Worm (Caenorhabditis elegans) whole organism, L1 larva: ENCODE results near the gene mrpl-16.
"Not testable (repeated sequence)": the region's sequence is repeated elsewhere in the genome, so short reads cannot be mapped to it uniquely, and the experiment has no call there.

Experiments
- C04F5.9 ChIP-seq: sonication (generic microtip); optimal IDR thresholded peaks from 2 replicates; lab custom pipeline; 2016; ENCODE audit warnings: missing genetic modification characterization, missing compliant biosample characterization
- aly-2 ChIP-seq: fragments of 150-350 bp; optimal IDR thresholded peaks from 2 replicates; lab custom pipeline; 2014; ENCODE audit warnings: missing biosample characterization, missing genetic modification characterization
- ama-1 ChIP-seq: fragments of 150-350 bp; optimal IDR thresholded peaks from 2 replicates; lab custom pipeline; 2014
- blmp-1 ChIP-seq: fragments of 150-350 bp; optimal IDR thresholded peaks from 2 replicates; lab custom pipeline; 2014; ENCODE audit warnings: missing biosample characterization, missing genetic modification characterization
- ceh-8 ChIP-seq: fragments of 200-800 bp; sonication (Bioruptor generic); optimal IDR thresholded peaks from 2 replicates; lab custom pipeline; 2018; ENCODE audit warnings: mild to moderate bottlenecking, missing genetic modification characterization, moderate library complexity, missing compliant biosample characterization
- ceh-90 ChIP-seq: sonication (generic microtip); optimal IDR thresholded peaks from 2 replicates; lab custom pipeline; 2016; ENCODE audit warnings: missing genetic modification characterization, missing compliant biosample characterization
- ces-1 ChIP-seq: fragments of 150-350 bp; optimal IDR thresholded peaks from 2 replicates; lab custom pipeline; 2014; ENCODE audit warnings: missing biosample characterization, missing genetic modification reagents, missing genetic modification characterization
- dpl-1 ChIP-seq, 3 experiments: fragments of 150-350 bp in 2 of 3; sonication (generic microtip) in 1 of 3; optimal IDR thresholded peaks; 2 replicates each; lab custom pipeline; 2014 to 2017; ENCODE audit warnings: missing biosample characterization in 3 of 3, missing genetic modification characterization in 3 of 3, missing genetic modification reagents in 3 of 3
- efl-1 ChIP-seq, 4 experiments: fragments of 150-350 bp; optimal IDR thresholded peaks in 3 of 4; peaks in 1 of 4; 1 replicate in 1 of 4; 2 replicates in 3 of 4; lab custom pipeline; 2014; ENCODE audit warnings: missing biosample characterization in 2 of 4, missing genetic modification characterization in 2 of 4, missing genetic modification reagents in 2 of 4
- egl-27 ChIP-seq, 2 experiments: fragments of 150-350 bp in 1 of 2; sonication (generic microtip); optimal IDR thresholded peaks; 3 replicates each; lab custom pipeline; 2017 to 2018; ENCODE audit warnings: missing biosample characterization in 2 of 2, missing genetic modification characterization in 2 of 2, missing genetic modification reagents in 2 of 2
- elt-2 ChIP-seq: sonication (generic microtip); optimal IDR thresholded peaks from 2 replicates; lab custom pipeline; 2016; ENCODE audit warnings: missing genetic modification characterization, mild to moderate bottlenecking, inconsistent platforms, missing compliant biosample characterization, missing genetic modification reagents
- elt-3 ChIP-seq, 6 experiments: fragments of 150-350 bp in 1 of 6; sonication (generic microtip); optimal IDR thresholded peaks; 2 replicates each; lab custom pipeline; 2017 to 2018; ENCODE audit warnings: missing biosample characterization in 6 of 6, missing genetic modification characterization in 6 of 6, inconsistent platforms in 1 of 6
- fkh-10 ChIP-seq: sonication (generic microtip); optimal IDR thresholded peaks from 2 replicates; lab custom pipeline; 2017; ENCODE audit warnings: missing biosample characterization, missing genetic modification reagents, missing genetic modification characterization
- grh-1 ChIP-seq: fragments of 200-800 bp; sonication (Bioruptor generic); IDR thresholded peaks from 2 replicates; pipeline ENCODE4 v1.3.6; 2022; ENCODE audit warnings: missing genetic modification reagents, missing genetic modification characterization, missing compliant biosample characterization
- hlh-17 ChIP-seq: fragments of 200-800 bp; sonication (Bioruptor generic); optimal IDR thresholded peaks from 2 replicates; lab custom pipeline; 2018; ENCODE audit warnings: missing genetic modification characterization, mild to moderate bottlenecking, missing compliant biosample characterization, moderate library complexity, borderline replicate concordance
- hlh-4 ChIP-seq: sonication (generic microtip); optimal IDR thresholded peaks from 2 replicates; lab custom pipeline; 2016; ENCODE audit warnings: mild to moderate bottlenecking, missing genetic modification characterization, missing compliant biosample characterization
- irx-1 ChIP-seq: sonication (generic microtip); optimal IDR thresholded peaks from 2 replicates; lab custom pipeline; 2016; ENCODE audit warnings: missing genetic modification characterization, missing compliant biosample characterization
- isw-1 ChIP-seq: fragments of 200-800 bp; sonication (Bioruptor generic); IDR thresholded peaks from 2 replicates; pipeline ENCODE4 v1.3.6; 2022; ENCODE audit warnings: missing genetic modification characterization, missing compliant biosample characterization
- jun-1 ChIP-seq: fragments of 150-350 bp; optimal IDR thresholded peaks from 2 replicates; lab custom pipeline; 2014; ENCODE audit warnings: missing biosample characterization, missing genetic modification reagents, missing genetic modification characterization
- lsy-2 ChIP-seq, 2 experiments: fragments of 150-350 bp; optimal IDR thresholded peaks; 2 replicates each; lab custom pipeline; 2014; ENCODE audit warnings: missing biosample characterization in 2 of 2, missing genetic modification characterization in 2 of 2
- mab-9 ChIP-seq: fragments of 200-800 bp; sonication (Bioruptor generic); IDR thresholded peaks from 2 replicates; pipeline ENCODE4 v1.3.6; 2022; ENCODE audit warnings: missing genetic modification reagents, missing genetic modification characterization, missing compliant biosample characterization
- mdl-1 ChIP-seq, 2 experiments: fragments of 150-350 bp; optimal IDR thresholded peaks; 2 replicates each; lab custom pipeline; 2014 to 2017; ENCODE audit warnings: missing biosample characterization in 2 of 2, missing genetic modification characterization in 2 of 2, inconsistent platforms in 1 of 2
- mep-1 ChIP-seq: fragments of 150-350 bp; optimal IDR thresholded peaks from 2 replicates; lab custom pipeline; 2014; ENCODE audit warnings: missing biosample characterization, missing genetic modification characterization
- nhr-11 ChIP-seq: fragments of 150-350 bp; optimal IDR thresholded peaks from 2 replicates; lab custom pipeline; 2014; ENCODE audit warnings: missing biosample characterization, missing genetic modification characterization
- nhr-19 ChIP-seq: fragments of 200-800 bp; sonication (Bioruptor generic); conservative IDR thresholded peaks from 2 replicates; pipeline ENCODE4 v1.3.6; 2022; ENCODE audit warnings: missing genetic modification characterization, missing compliant biosample characterization
- nhr-28 ChIP-seq: fragments of 150-350 bp; optimal IDR thresholded peaks from 2 replicates; lab custom pipeline; 2014; ENCODE audit warnings: missing biosample characterization, missing genetic modification characterization
- nhr-71 ChIP-seq: sonication (generic microtip); optimal IDR thresholded peaks from 2 replicates; lab custom pipeline; 2016; ENCODE audit warnings: mild to moderate bottlenecking, missing genetic modification characterization, moderate library complexity, missing compliant biosample characterization
- pag-3 ChIP-seq: sonication (generic microtip); optimal IDR thresholded peaks from 2 replicates; lab custom pipeline; 2017; ENCODE audit warnings: missing genetic modification characterization, mild to moderate bottlenecking, missing compliant biosample characterization, antibody characterized with exemption, borderline replicate concordance; ENCODE audit not compliant: insufficient read depth
- pqm-1 ChIP-seq: sonication (generic microtip); optimal IDR thresholded peaks from 3 replicates; lab custom pipeline; 2017; ENCODE audit warnings: missing biosample characterization, missing genetic modification characterization
- rnt-1 ChIP-seq: sonication (generic microtip); optimal IDR thresholded peaks from 2 replicates; lab custom pipeline; 2016; ENCODE audit warnings: mild to moderate bottlenecking, missing genetic modification characterization, moderate library complexity, missing compliant biosample characterization
- sup-37 ChIP-seq: fragments of 200-800 bp; sonication (Bioruptor generic); optimal IDR thresholded peaks from 2 replicates; lab custom pipeline; 2018; ENCODE audit warnings: mild to moderate bottlenecking, missing genetic modification characterization, missing compliant biosample characterization
- swsn-7 ChIP-seq: sonication (generic microtip); optimal IDR thresholded peaks from 2 replicates; lab custom pipeline; 2016; ENCODE audit warnings: missing genetic modification characterization, missing compliant biosample characterization
- tlp-1 ChIP-seq: fragments of 150-350 bp; optimal IDR thresholded peaks from 2 replicates; lab custom pipeline; 2014; ENCODE audit warnings: missing biosample characterization, missing genetic modification characterization
- unc-30 ChIP-seq: sonication (generic microtip); optimal IDR thresholded peaks from 2 replicates; lab custom pipeline; 2017; ENCODE audit warnings: missing biosample characterization, missing genetic modification characterization
- unc-86 ChIP-seq: sonication (generic microtip); optimal IDR thresholded peaks from 2 replicates; lab custom pipeline; 2016; ENCODE audit warnings: missing genetic modification characterization, missing compliant biosample characterization
- unc-98 ChIP-seq: fragments of 200-800 bp; sonication (Bioruptor generic); IDR thresholded peaks from 2 replicates; pipeline ENCODE4 v1.3.6; 2022; ENCODE audit warnings: missing genetic modification characterization, missing compliant biosample characterization
- xbp-1 ChIP-seq: sonication (generic microtip); optimal IDR thresholded peaks from 2 replicates; lab custom pipeline; 2016; ENCODE audit warnings: missing genetic modification characterization, missing compliant biosample characterization
- zip-4 ChIP-seq: fragments of 200-800 bp; sonication (Bioruptor generic); optimal IDR thresholded peaks from 2 replicates; lab custom pipeline; 2018; ENCODE audit warnings: mild to moderate bottlenecking, missing genetic modification characterization, moderate library complexity, missing compliant biosample characterization

Gene mrpl-16

ce11 chrIII:4742620-4743019, 38.4 kb downstream of the mrpl-16 start, which contains the start of gene twk-6:
TSS of gene twk-6 (plus strand) at chrIII:4742920.
- TF ChIP-seq pag-3 (tag; lab: Kevin White, UChicago); ceh-8 (GFP tag; lab: Kevin White, UChicago); unc-30 (tag; lab: Kevin White, UChicago): not testable (repeated sequence)

- TF ChIP-seq tlp-1 (tag; lab: Kevin White, UChicago) = no peak
- no peak for TF ChIP-seq zip-4 (GFP tag; lab: Kevin White, UChicago)
- no peak for TF ChIP-seq nhr-71
Observed at ce11 chrIII:4745934-4746333, 41.7 kb downstream of the mrpl-16 start, which contains the start of gene F17C8.6. TSS of gene F17C8.6 (minus strand) at chrIII:4746034.

- TF ChIP-seq irx-1 (tag; lab: Kevin White, UChicago) = no peak
- no peak for TF ChIP-seq efl-1 (optimal IDR thresholded peaks at IDR 0.05; lab: Kevin White, UChicago)
- TF ChIP-seq efl-1 (GFP tag; optimal IDR thresholded peaks at IDR 0.05 in 1 of 2; lab: Kevin White, UChicago) = peak in 1 of 2 experiments; percentile 66
Observed at ce11 chrIII:4748109-4748508, 43.9 kb downstream of the mrpl-16 start, which contains the start of gene col-89. TSS of gene col-89 (plus strand) at chrIII:4748127.

ce11 chrIII:4748666-4749065, 44.5 kb downstream of the mrpl-16 start:
- no peak for TF ChIP-seq efl-1 (optimal IDR thresholded peaks at IDR 0.05; lab: Kevin White, UChicago)
- peak in 1 of 2 experiments; percentile 10 for TF ChIP-seq efl-1 (GFP tag; optimal IDR thresholded peaks at IDR 0.05 in 1 of 2; lab: Kevin White, UChicago)
- TF ChIP-seq blmp-1 (tag; lab: Kevin White, UChicago) = no peak
- TF ChIP-seq, all 84 proteins: peak for 1

ce11 chrIII:4752569-4752968, 48.4 kb downstream of the mrpl-16 start:
- TF ChIP-seq nhr-19 (GFP tag; lab: Robert Waterston, UW) (peak; percentile 64), lsy-2 (tag; optimal IDR thresholded peaks at IDR 0.05; lab: Kevin White, UChicago) (peak in 1 of 2 experiments; percentile 23), isw-1 (GFP tag; lab: Robert Waterston, UW) (peak; percentile 59), mab-9 (0 out of 2 replicates have a peak, but pooled peaks have one; percentile 34), grh-1 (GFP tag; lab: Robert Waterston, UW) (0 out of 2 replicates have a peak, but pooled peaks have one; percentile 29), C04F5.9 (tag; lab: Kevin White, UChicago) (peak; percentile 95)
- TF ChIP-seq, all 84 proteins: peak for 6; not testable (repeated sequence) for 78

- TF ChIP-seq C04F5.9 (tag; lab: Kevin White, UChicago) = peak; percentile 99
- peak; percentile 66 for TF ChIP-seq aly-2 (tag; lab: Kevin White, UChicago)
- no peak for TF ChIP-seq nhr-28 (tag; lab: Kevin White, UChicago)
- no peak for TF ChIP-seq hlh-17 (GFP tag; lab: Kevin White, UChicago)
- TF ChIP-seq mab-9 = peak; percentile 72
- TF ChIP-seq zip-4 (GFP tag; lab: Kevin White, UChicago) = peak; percentile 74
- no peak for TF ChIP-seq hlh-4 (tag; lab: Kevin White, UChicago)
- peak; percentile 92 for TF ChIP-seq rnt-1 (tag; lab: Kevin White, UChicago)
- peak; percentile 74 for TF ChIP-seq nhr-11 (tag; lab: Kevin White, UChicago)
- TF ChIP-seq unc-98 = no peak; the same call in 1 of the 2 replicates
- TF ChIP-seq ama-1 (lab: Kevin White, UChicago) = no peak
- peak in 5 of 6 experiments; percentile 13 to 90 (median 75) for TF ChIP-seq elt-3 (tag; optimal IDR thresholded peaks at IDR 0.05; lab: Kevin White, UChicago)
- TF ChIP-seq ceh-90 = peak; percentile 20
- TF ChIP-seq mep-1 (tag; lab: Kevin White, UChicago) = peak; percentile 98
- peak; percentile 88 for TF ChIP-seq unc-86 (tag; lab: Kevin White, UChicago)
- TF ChIP-seq egl-27 (tag; optimal IDR thresholded peaks at IDR 0.05; lab: Kevin White, UChicago) = no peak
- peak; percentile 97 for TF ChIP-seq nhr-71
- peak; percentile 90 for TF ChIP-seq jun-1 (tag; lab: Kevin White, UChicago)
- no peak for TF ChIP-seq ces-1 (GFP tag; lab: Kevin White, UChicago)
- TF ChIP-seq swsn-7 = peak; percentile 92
- peak; percentile 93 for TF ChIP-seq nhr-19 (GFP tag; lab: Robert Waterston, UW)
- TF ChIP-seq elt-2 (tag; lab: Kevin White, UChicago) = peak; percentile 49
- TF ChIP-seq fkh-10 = peak; percentile 42
- peak; percentile 93 for TF ChIP-seq xbp-1 (tag; lab: Kevin White, UChicago)
- peak; percentile 38 for TF ChIP-seq sup-37 (GFP tag; lab: Kevin White, UChicago)
- no peak for TF ChIP-seq pqm-1
- TF ChIP-seq mdl-1 (tag; optimal IDR thresholded peaks at IDR 0.05; lab: Kevin White, UChicago) = peak in 1 of 2 experiments; percentile 84
- TF ChIP-seq dpl-1 (GFP tag; optimal IDR thresholded peaks at IDR 0.05; lab: Kevin White, UChicago) = peak; percentile 88 to 93 (median 93)
- TF ChIP-seq unc-30 (tag; lab: Kevin White, UChicago) = no peak
Observed at ce11 chrIII:4754001-4754561, 49.9 kb downstream of the mrpl-16 start, which contains the start of the genes rps-0 and rbg-3. TSS of gene rps-0 (minus strand) at chrIII:4754051. TSS of gene rbg-3 (plus strand) at chrIII:4754424.
